Worm (Caenorhabditis elegans) whole organism, late embryonic: ENCODE data around the gene T16G1.7.

Experiments used
- F13H6.1 ChIP-seq: sonication (generic microtip); optimal IDR thresholded peaks from 2 replicates; lab custom pipeline; 2016; ENCODE audit warnings: missing genetic modification characterization, missing compliant biosample characterization
- T23F11.4 ChIP-seq: fragments of 200-800 bp; sonication (Bioruptor generic); optimal IDR thresholded peaks from 2 replicates; lab custom pipeline; 2018; ENCODE audit warnings: mild to moderate bottlenecking, missing genetic modification characterization, missing compliant biosample characterization
- ama-1 ChIP-seq: fragments of 150-350 bp; optimal IDR thresholded peaks from 2 replicates; lab custom pipeline; 2014
- ceh-30 ChIP-seq: fragments of 150-350 bp; optimal IDR thresholded peaks from 2 replicates; lab custom pipeline; 2014; ENCODE audit warnings: missing biosample characterization, missing genetic modification characterization
- ceh-31 ChIP-seq: sonication (generic microtip); optimal IDR thresholded peaks from 2 replicates; lab custom pipeline; 2016; ENCODE audit warnings: missing genetic modification characterization, missing compliant biosample characterization
- ceh-45 ChIP-seq: fragments of 200-800 bp; sonication (Bioruptor generic); IDR thresholded peaks from 2 replicates; pipeline ENCODE4 v1.3.6; 2022; ENCODE audit warnings: missing genetic modification reagents, missing genetic modification characterization, missing compliant biosample characterization
- ceh-9 ChIP-seq: sonication (generic microtip); optimal IDR thresholded peaks from 2 replicates; lab custom pipeline; 2016; ENCODE audit warnings: mild to moderate bottlenecking, missing genetic modification characterization, inconsistent platforms, missing compliant biosample characterization
- che-1 ChIP-seq: sonication (generic microtip); optimal IDR thresholded peaks from 2 replicates; lab custom pipeline; 2016; ENCODE audit warnings: mild to moderate bottlenecking, missing genetic modification characterization, missing compliant biosample characterization
- elt-4 ChIP-seq: sonication (generic microtip); optimal IDR thresholded peaks from 2 replicates; lab custom pipeline; 2016; ENCODE audit warnings: missing genetic modification characterization, missing compliant biosample characterization
- fax-1 ChIP-seq: sonication (generic microtip); optimal IDR thresholded peaks from 2 replicates; lab custom pipeline; 2016; ENCODE audit warnings: missing genotype, missing genetic modification characterization, missing compliant biosample characterization
- fkh-6 ChIP-seq: sonication (generic microtip); optimal IDR thresholded peaks from 2 replicates; lab custom pipeline; 2016; ENCODE audit warnings: missing genetic modification characterization, missing compliant biosample characterization
- gmeb-2 ChIP-seq: sonication (generic microtip); optimal IDR thresholded peaks from 2 replicates; lab custom pipeline; 2016; ENCODE audit warnings: missing genetic modification characterization, inconsistent platforms, missing compliant biosample characterization
- hlh-13 ChIP-seq: fragments of 200-800 bp; sonication (Bioruptor generic); optimal IDR thresholded peaks from 2 replicates; lab custom pipeline; 2018; ENCODE audit warnings: mild to moderate bottlenecking, missing genetic modification characterization, missing compliant biosample characterization
- hlh-15 ChIP-seq: sonication (generic microtip); optimal IDR thresholded peaks from 2 replicates; lab custom pipeline; 2016; ENCODE audit warnings: missing genetic modification characterization, missing compliant biosample characterization
- hlh-8 ChIP-seq: sonication (generic microtip); optimal IDR thresholded peaks from 2 replicates; lab custom pipeline; 2016; ENCODE audit warnings: missing genotype, missing genetic modification characterization, missing compliant biosample characterization
- nhr-11 ChIP-seq: fragments of 150-350 bp; optimal IDR thresholded peaks from 2 replicates; lab custom pipeline; 2014; ENCODE audit warnings: missing biosample characterization, missing genetic modification characterization
- odd-2 ChIP-seq: sonication (generic microtip); optimal IDR thresholded peaks from 2 replicates; lab custom pipeline; 2017; ENCODE audit warnings: antibody characterized with exemption, mild to moderate bottlenecking, missing genetic modification characterization, missing compliant biosample characterization
- pag-3 ChIP-seq: sonication (generic microtip); optimal IDR thresholded peaks from 2 replicates; lab custom pipeline; 2016; ENCODE audit warnings: missing compliant biosample characterization, missing genetic modification characterization, borderline replicate concordance
- pat-9 ChIP-seq: fragments of 200-800 bp; sonication (Bioruptor generic); optimal IDR thresholded peaks from 2 replicates; lab custom pipeline; 2018; ENCODE audit warnings: mild to moderate bottlenecking, missing genetic modification characterization, moderate library complexity, missing compliant biosample characterization
- pax-1 ChIP-seq: fragments of 150-350 bp; optimal IDR thresholded peaks from 2 replicates; lab custom pipeline; 2014; ENCODE audit warnings: missing biosample characterization, missing genetic modification characterization
- pros-1 ChIP-seq: fragments of 150-350 bp; optimal IDR thresholded peaks from 2 replicates; lab custom pipeline; 2014; ENCODE audit warnings: missing biosample characterization, missing genetic modification reagents, missing genetic modification characterization
- sox-2 ChIP-seq: fragments of 200-800 bp; sonication (Bioruptor generic); IDR thresholded peaks from 2 replicates; pipeline ENCODE4 v1.3.6; 2022; ENCODE audit warnings: missing genetic modification reagents, missing genetic modification characterization, missing compliant biosample characterization
- sox-4 ChIP-seq: sonication (generic microtip); optimal IDR thresholded peaks from 2 replicates; lab custom pipeline; 2017; ENCODE audit warnings: mild to moderate bottlenecking, missing genetic modification characterization, inconsistent platforms, missing compliant biosample characterization
- unc-42 ChIP-seq: sonication (generic microtip); optimal IDR thresholded peaks from 2 replicates; lab custom pipeline; 2016; ENCODE audit warnings: missing genotype, missing genetic modification characterization, missing compliant biosample characterization
- unc-55 ChIP-seq: sonication (generic microtip); optimal IDR thresholded peaks from 2 replicates; lab custom pipeline; 2017; ENCODE audit warnings: missing biosample characterization, missing genetic modification reagents, missing genetic modification characterization
- zip-5 ChIP-seq: sonication (generic microtip); optimal IDR thresholded peaks from 2 replicates; lab custom pipeline; 2016; ENCODE audit warnings: missing genetic modification characterization, missing compliant biosample characterization

Gene T16G1.7

DNA sequence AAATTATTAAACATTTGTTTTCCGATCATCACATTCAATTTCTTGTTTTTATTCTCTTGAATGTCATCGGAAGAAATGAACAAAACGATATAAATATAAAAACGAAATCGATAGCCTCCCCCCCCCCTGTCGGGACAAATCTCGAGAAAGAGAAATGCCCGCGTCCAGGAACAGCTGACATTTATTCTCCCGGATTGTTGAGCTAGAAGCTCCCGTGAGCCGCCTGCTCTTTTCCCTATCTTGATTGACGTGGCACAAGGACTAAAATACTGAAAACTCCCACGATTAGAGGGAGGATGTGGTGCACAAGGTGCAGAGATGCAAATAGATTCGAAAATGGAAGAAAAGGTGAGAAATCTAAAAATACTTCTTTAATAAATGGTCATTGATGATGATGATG, 38.1 kb downstream of the T16G1.7 start:
- TF ChIP-seq pag-3 (no peak), pax-1 (tag; lab: Kevin White, UChicago) (no peak), ceh-45 (GFP tag; lab: Robert Waterston, UW) (no peak), hlh-13 (GFP tag; lab: Kevin White, UChicago) (no peak), che-1 (no peak), elt-4 (no peak), unc-55 (GFP tag; lab: Kevin White, UChicago) (peak; percentile 47)

DNA sequence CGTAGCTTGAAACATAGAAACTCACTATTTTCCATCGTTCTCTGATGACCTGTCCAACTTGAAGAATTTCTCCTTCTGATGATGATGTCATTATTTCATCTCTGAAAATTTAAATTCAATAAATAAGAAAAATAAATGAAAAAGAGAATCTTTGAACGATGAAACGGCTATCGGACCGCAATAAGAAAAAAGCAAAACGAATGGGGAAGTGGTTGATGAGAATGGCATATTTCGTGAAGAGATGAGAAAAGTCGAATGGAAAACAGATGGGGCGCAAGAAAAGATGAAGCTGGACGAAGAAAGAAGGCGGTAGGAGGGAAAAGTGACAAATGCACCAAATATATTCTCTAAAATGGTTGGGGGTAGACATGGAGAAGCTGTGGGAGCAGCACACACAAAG, 39.1 kb downstream of the T16G1.7 start, which contains the start of gene ttbk-7:
TSS of gene ttbk-7 (minus strand) at position 101 of the 400 bp plus-strand sequence.
- TF ChIP-seq T23F11.4 (GFP tag; lab: Kevin White, UChicago): no peak
- no peak for TF ChIP-seq nhr-11 (tag; lab: Kevin White, UChicago)
- TF ChIP-seq F13H6.1 (tag; lab: Kevin White, UChicago): no peak
- TF ChIP-seq fkh-6 (tag; lab: Kevin White, UChicago): peak; percentile 21
- TF ChIP-seq hlh-8 (tag; lab: Kevin White, UChicago): peak; percentile 33
- peak; percentile 9 for TF ChIP-seq unc-42 (tag; lab: Kevin White, UChicago)
- no peak for TF ChIP-seq ceh-9 (tag; lab: Kevin White, UChicago)
- TF ChIP-seq gmeb-2 (tag; lab: Kevin White, UChicago): no peak
- no peak for TF ChIP-seq zip-5 (tag; lab: Kevin White, UChicago)

DNA sequence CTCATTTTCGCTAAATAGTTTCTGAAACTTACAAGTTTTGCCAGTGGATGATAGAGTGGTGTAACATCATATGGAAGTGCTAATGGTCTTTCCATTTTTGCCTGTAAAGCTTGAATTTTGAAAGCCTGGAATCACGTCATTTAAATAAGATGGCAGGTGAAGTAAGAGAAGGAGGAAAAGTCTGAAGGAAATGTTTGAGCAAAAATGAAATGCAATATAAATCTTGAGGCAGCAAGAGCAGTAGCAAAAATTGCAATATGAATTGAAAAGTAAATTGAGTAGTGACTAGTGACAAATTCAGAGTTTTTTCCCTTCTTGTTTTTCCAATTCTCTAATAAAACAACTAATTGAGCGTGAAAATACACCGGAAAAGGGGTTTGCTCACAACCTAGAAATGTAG, 49.1 kb downstream of the T16G1.7 start, which contains the start of gene glb-24:
TSS of gene glb-24 (minus strand) at position 101 of the 400 bp plus-strand sequence.
- no peak for TF ChIP-seq sox-2 (GFP tag; lab: Robert Waterston, UW)
- no peak for TF ChIP-seq ama-1 (lab: Kevin White, UChicago)
- no peak for TF ChIP-seq pros-1 (tag; lab: Kevin White, UChicago)
- TF ChIP-seq ceh-31 (tag; lab: Kevin White, UChicago): no peak
- TF ChIP-seq ceh-45 (GFP tag; lab: Robert Waterston, UW): no peak
- TF ChIP-seq ceh-30 (tag; lab: Kevin White, UChicago): no peak
- TF ChIP-seq pat-9 (tag; lab: Kevin White, UChicago): no peak
- TF ChIP-seq gmeb-2 (tag; lab: Kevin White, UChicago): no peak
- TF ChIP-seq hlh-15 (tag; lab: Kevin White, UChicago): no peak
- no peak for TF ChIP-seq fax-1 (tag; lab: Kevin White, UChicago)
- no peak for TF ChIP-seq odd-2 (tag; lab: Kevin White, UChicago)
- no peak for TF ChIP-seq sox-4 (tag; lab: Kevin White, UChicago)
- TF ChIP-seq, all 69 proteins: peak for 0
